Fruit fly (Drosophila melanogaster) whole organism, wandering third instar larva: Measurements from ENCODE around the gene asf1.

Experiments used
- Abd-B ChIP-seq: fragments of >200 bp; optimal IDR thresholded peaks from 2 replicates; lab custom pipeline; 2017; ENCODE audit warnings: missing biosample characterization, missing genetic modification characterization
- CG32264 ChIP-seq: fragments of 200-800 bp; sonication (Bioruptor generic); optimal IDR thresholded peaks from 2 replicates; lab custom pipeline; 2016; ENCODE audit warnings: missing biosample characterization, missing genetic modification characterization
- CrebA ChIP-seq: fragments of 200-800 bp; sonication (Bioruptor generic); optimal IDR thresholded peaks from 2 replicates; lab custom pipeline; 2016; ENCODE audit warnings: missing biosample characterization, mild to moderate bottlenecking, missing genetic modification characterization, borderline replicate concordance
- Dfd ChIP-seq: fragments of >200 bp; optimal IDR thresholded peaks from 2 replicates; lab custom pipeline; 2017; ENCODE audit warnings: missing biosample characterization, missing genetic modification characterization
- Dif ChIP-seq: fragments of 200-275, 200-300 bp; sonication (Bioruptor generic); optimal IDR thresholded peaks from 2 replicates; lab custom pipeline; 2018; ENCODE audit warnings: missing biosample characterization, missing genetic modification characterization; ENCODE audit not compliant: partially characterized antibody
- GATAd ChIP-seq: sonication (Bioruptor generic); optimal IDR thresholded peaks from 2 replicates; lab custom pipeline; 2016; ENCODE audit warnings: missing biosample characterization, missing genetic modification characterization
- Hnf4 ChIP-seq: fragments of 200-800 bp; sonication (Bioruptor generic); optimal IDR thresholded peaks from 2 replicates; lab custom pipeline; 2016; ENCODE audit warnings: missing biosample characterization, mild to moderate bottlenecking, missing genetic modification characterization
- Hr78 ChIP-seq: fragments of >200 bp; optimal IDR thresholded peaks from 2 replicates; lab custom pipeline; 2017; ENCODE audit warnings: missing biosample characterization, missing genetic modification characterization
- Hr83 ChIP-seq: fragments of 200-300 bp; sonication (Bioruptor generic); optimal IDR thresholded peaks from 2 replicates; lab custom pipeline; 2016; ENCODE audit warnings: missing biosample characterization, mild to moderate bottlenecking, missing genetic modification characterization, moderate library complexity; ENCODE audit not compliant: poor library complexity, severe bottlenecking
- Jra ChIP-seq: sonication (Bioruptor generic); optimal IDR thresholded peaks from 2 replicates; lab custom pipeline; 2016; ENCODE audit warnings: missing biosample characterization, missing genetic modification characterization
- Myc ChIP-seq: fragments of >200 bp; optimal IDR thresholded peaks from 2 replicates; lab custom pipeline; 2017
- N ChIP-seq: fragments of >200 bp; optimal IDR thresholded peaks from 2 replicates; lab custom pipeline; 2018; ENCODE audit warnings: missing biosample characterization, missing external identifiers, missing genetic modification characterization
- OdsH ChIP-seq: fragments of 200-800 bp; sonication (Bioruptor generic); optimal IDR thresholded peaks from 2 replicates; lab custom pipeline; 2016; ENCODE audit warnings: missing biosample characterization, mild to moderate bottlenecking, missing genetic modification characterization
- Rel ChIP-seq, 2 experiments: fragments of 200-800 bp; sonication (Bioruptor generic) in 1 of 2; optimal IDR thresholded peaks; 2 replicates in 1 of 2; 3 replicates in 1 of 2; lab custom pipeline; 2016 to 2019; ENCODE audit warnings: mild to moderate bottlenecking in 2 of 2, missing biosample characterization in 2 of 2, missing genetic modification characterization in 2 of 2, moderate library complexity in 1 of 2
- Sp1 ChIP-seq: fragments of 200-800 bp; sonication (Bioruptor generic); optimal IDR thresholded peaks from 3 replicates; lab custom pipeline; 2019; ENCODE audit warnings: missing biosample characterization, mild to moderate bottlenecking, missing genetic modification characterization, moderate library complexity
- Vsx2 ChIP-seq: fragments of 200-300, 225-300 bp; sonication (Bioruptor generic); optimal IDR thresholded peaks from 2 replicates; lab custom pipeline; 2018; ENCODE audit warnings: missing biosample characterization, missing genetic modification characterization; ENCODE audit not compliant: partially characterized antibody
- br ChIP-seq: fragments of 200-800 bp; sonication (Bioruptor generic); optimal IDR thresholded peaks from 2 replicates; lab custom pipeline; 2016; ENCODE audit warnings: missing biosample characterization, missing genetic modification characterization
- brk ChIP-seq: fragments of 200-800 bp; sonication (Bioruptor generic); optimal IDR thresholded peaks from 2 replicates; lab custom pipeline; 2016; ENCODE audit warnings: missing biosample characterization, mild to moderate bottlenecking, missing genetic modification characterization
- dl ChIP-seq, 2 experiments: fragments of 175-275, 200-275 bp in 1 of 2; fragments of 200-275 bp in 1 of 2; sonication (Bioruptor generic); optimal IDR thresholded peaks; lab custom pipeline; 2018; ENCODE audit warnings: mild to moderate bottlenecking in 2 of 2, missing biosample characterization in 2 of 2, missing genetic modification characterization in 2 of 2, moderate library complexity in 2 of 2; ENCODE audit not compliant: partially characterized antibody in 2 of 2, insufficient read depth in 1 of 2
- dmrt93B ChIP-seq: fragments of 200-800 bp; sonication (Bioruptor generic); optimal IDR thresholded peaks from 2 replicates; lab custom pipeline; 2018; ENCODE audit warnings: missing biosample characterization, mild to moderate bottlenecking, missing genetic modification characterization
- dsf ChIP-seq: sonication (Bioruptor generic); optimal IDR thresholded peaks from 2 replicates; lab custom pipeline; 2016; ENCODE audit warnings: missing biosample characterization, missing genetic modification characterization, borderline replicate concordance
- ey ChIP-seq: fragments of 200-800 bp; sonication (Bioruptor generic); optimal IDR thresholded peaks from 2 replicates; lab custom pipeline; 2016; ENCODE audit warnings: missing biosample characterization, missing genetic modification characterization
- foxo ChIP-seq, 2 experiments: fragments of 200-800 bp; sonication (Bioruptor generic); optimal IDR thresholded peaks; 2 replicates in 1 of 2; 3 replicates in 1 of 2; lab custom pipeline; 2016 to 2017; ENCODE audit warnings: missing biosample characterization in 2 of 2, missing genetic modification characterization in 2 of 2
- fru ChIP-seq: fragments of 200-800 bp; sonication (Bioruptor generic); optimal IDR thresholded peaks from 3 replicates; lab custom pipeline; 2016; ENCODE audit warnings: missing biosample characterization, mild to moderate bottlenecking, missing genetic modification characterization
- h ChIP-seq: fragments of 200-800 bp; sonication (Bioruptor generic); optimal IDR thresholded peaks from 3 replicates; lab custom pipeline; 2016; ENCODE audit warnings: missing biosample characterization, mild to moderate bottlenecking, missing genetic modification characterization
- lola ChIP-seq: fragments of >200 bp; optimal IDR thresholded peaks from 2 replicates; lab custom pipeline; 2017; ENCODE audit warnings: missing biosample characterization, missing genetic modification characterization
- pan ChIP-seq: fragments of >200 bp; optimal IDR thresholded peaks from 2 replicates; lab custom pipeline; 2017
- psq ChIP-seq: fragments of 200-800 bp; sonication (Bioruptor generic); optimal IDR thresholded peaks from 3 replicates; lab custom pipeline; 2017; ENCODE audit warnings: missing biosample characterization, mild to moderate bottlenecking, missing genetic modification characterization, moderate library complexity
- rgr ChIP-seq: fragments of 200-800 bp; sonication (Bioruptor generic); optimal IDR thresholded peaks from 3 replicates; lab custom pipeline; 2016; ENCODE audit warnings: missing biosample characterization, mild to moderate bottlenecking, missing genetic modification characterization
- sage ChIP-seq: fragments of 200-800 bp; sonication (Bioruptor generic); optimal IDR thresholded peaks from 2 replicates; lab custom pipeline; 2016; ENCODE audit warnings: missing biosample characterization, mild to moderate bottlenecking, missing genetic modification characterization
- sv ChIP-seq: fragments of 200-800 bp; sonication (Bioruptor generic); optimal IDR thresholded peaks from 3 replicates; lab custom pipeline; 2016; ENCODE audit warnings: missing biosample characterization, missing genetic modification characterization
- tai ChIP-seq: sonication (Bioruptor generic); optimal IDR thresholded peaks from 2 replicates; lab custom pipeline; 2016; ENCODE audit warnings: missing biosample characterization, missing genetic modification characterization
- usp ChIP-seq: fragments of >200 bp; optimal IDR thresholded peaks from 2 replicates; lab custom pipeline; 2017; ENCODE audit warnings: missing biosample characterization, missing genetic modification characterization
- woc ChIP-seq: sonication (Bioruptor generic); optimal IDR thresholded peaks from 2 replicates; lab custom pipeline; 2016; ENCODE audit warnings: missing biosample characterization, mild to moderate bottlenecking, missing genetic modification characterization

The asf1 gene

dm6 chr3L:19575650-19576049 is 43.0 kb upstream of the asf1 start (continued):
- peak; percentile 95 for TF ChIP-seq Hr83 (GFP tag; lab: Kevin White, UChicago)
- peak; percentile 61 for TF ChIP-seq brk
- no peak for TF ChIP-seq Abd-B (GFP tag; lab: Kevin White, UChicago)
- TF ChIP-seq N (GFP tag; lab: Kevin White, UChicago), result no peak
- TF ChIP-seq sv, result no peak
- TF ChIP-seq, all 38 proteins: peak for 18

- TF ChIP-seq Abd-B (GFP tag; lab: Kevin White, UChicago) (no peak), rgr (GFP tag; lab: Kevin White, UChicago) (no peak), fru (GFP tag; lab: Kevin White, UChicago) (no peak), ey (GFP tag; lab: Kevin White, UChicago) (no peak), usp (GFP tag; lab: Kevin White, UChicago) (no peak), dsf (no peak), br (GFP tag; lab: Kevin White, UChicago) (no peak), Hnf4 (GFP tag; lab: Kevin White, UChicago) (no peak), sage (GFP tag; lab: Kevin White, UChicago) (no peak), dl (GFP tag; optimal IDR thresholded peaks at IDR 0.05; lab: Kevin White, UChicago; ENCODE audit: insufficient read depth in 1 of 2, partially characterized antibody in 2 of 2) (no peak), Rel (GFP tag; optimal IDR thresholded peaks at IDR 0.05; lab: Kevin White, UChicago) (no peak), Rel (tag; optimal IDR thresholded peaks at IDR 0.05; lab: Kevin White, UChicago) (no peak), OdsH (GFP tag; lab: Kevin White, UChicago) (no peak), pan (no peak), brk (no peak), woc (GFP tag; lab: Kevin White, UChicago) (no peak), Sp1 (no peak), tai (GFP tag; lab: Kevin White, UChicago) (no peak), Jra (GFP tag; lab: Kevin White, UChicago) (no peak)
These were observed 39.3 kb upstream of the asf1 start for dm6 chr3L:19579346-19579745.

dm6 chr3L:19580709-19581227 is 37.9 kb upstream of the asf1 start:
- TF ChIP-seq dl (GFP tag; optimal IDR thresholded peaks at IDR 0.05; lab: Kevin White, UChicago; ENCODE audit: insufficient read depth in 1 of 2, partially characterized antibody in 2 of 2), result no peak
- no peak for TF ChIP-seq dsf
- no peak for TF ChIP-seq Vsx2
- no peak for TF ChIP-seq psq (GFP tag; lab: Kevin White, UChicago)
- TF ChIP-seq lola (GFP tag; lab: Kevin White, UChicago), result no peak
- no peak for TF ChIP-seq Dif (GFP tag; lab: Kevin White, UChicago)
- no peak for TF ChIP-seq Rel (GFP tag; optimal IDR thresholded peaks at IDR 0.05; lab: Kevin White, UChicago)
- TF ChIP-seq Rel (tag; optimal IDR thresholded peaks at IDR 0.05; lab: Kevin White, UChicago), result no peak
- TF ChIP-seq foxo (GFP tag; optimal IDR thresholded peaks at IDR 0.05; lab: Kevin White, UChicago), result no peak
- no peak for TF ChIP-seq Hr78 (GFP tag; lab: Kevin White, UChicago)
- TF ChIP-seq Sp1, result no peak
- no peak for TF ChIP-seq OdsH (GFP tag; lab: Kevin White, UChicago)
- no peak for TF ChIP-seq h
- no peak for TF ChIP-seq Dfd (GFP tag; lab: Kevin White, UChicago)
- TF ChIP-seq Myc (lab: Kevin White, UChicago), result no peak
- TF ChIP-seq dmrt93B (GFP tag; lab: Kevin White, UChicago), result no peak
- no peak for TF ChIP-seq CrebA (GFP tag; lab: Kevin White, UChicago)
- no peak for TF ChIP-seq CG32264 (GFP tag; lab: Kevin White, UChicago)

- TF ChIP-seq Sp1 (no peak), dmrt93B (GFP tag; lab: Kevin White, UChicago) (no peak), GATAd (no peak)
These were observed 34.3 kb upstream of the asf1 start, which contains the start of gene Shal for dm6 chr3L:19584369-19584915. TSS of gene Shal (minus strand) at chr3L:19584568.
